Worm (Caenorhabditis elegans) whole organism, mixed stage, embryonic: ENCODE results near the gene C27B7.2.

ENCODE experiments used
- M03D4.4 ChIP-seq: sonication (generic microtip); optimal IDR thresholded peaks from 2 replicates; lab custom pipeline; 2017; ENCODE audit warnings: mild to moderate bottlenecking, missing genetic modification characterization, missing compliant biosample characterization
- bed-3 ChIP-seq: fragments of 200-800 bp; sonication (Bioruptor generic); optimal IDR thresholded peaks from 3 replicates; lab custom pipeline; 2018; ENCODE audit warnings: mild to moderate bottlenecking, missing genetic modification characterization, moderate library complexity, missing compliant biosample characterization
- blmp-1 ChIP-seq: fragments of 150-350 bp; optimal IDR thresholded peaks from 2 replicates; lab custom pipeline; 2014; ENCODE audit warnings: missing biosample characterization, missing genetic modification characterization
- ceh-39 ChIP-seq: fragments of 150-350 bp; optimal IDR thresholded peaks from 2 replicates; lab custom pipeline; 2014; ENCODE audit warnings: missing biosample characterization, missing genetic modification characterization
- ceh-43 ChIP-seq: fragments of 200-800 bp; sonication (Bioruptor generic); optimal IDR thresholded peaks from 2 replicates; lab custom pipeline; 2018; ENCODE audit warnings: mild to moderate bottlenecking, missing genetic modification characterization, moderate library complexity, missing compliant biosample characterization
- ceh-83 ChIP-seq: fragments of 200-800 bp; sonication (Bioruptor generic); optimal IDR thresholded peaks from 2 replicates; lab custom pipeline; 2018; ENCODE audit warnings: mild to moderate bottlenecking, missing genetic modification characterization, missing compliant biosample characterization
- ces-1 ChIP-seq: fragments of 150-350 bp; optimal IDR thresholded peaks from 2 replicates; lab custom pipeline; 2014; ENCODE audit warnings: missing biosample characterization, missing genetic modification reagents, missing genetic modification characterization
- cnd-1 ChIP-seq: fragments of 200-800 bp; sonication (Bioruptor generic); optimal IDR thresholded peaks from 2 replicates; lab custom pipeline; 2018; ENCODE audit warnings: mild to moderate bottlenecking, missing genetic modification characterization, missing compliant biosample characterization
- drap-1 ChIP-seq: fragments of 200-800 bp; sonication (Bioruptor generic); optimal IDR thresholded peaks from 3 replicates; lab custom pipeline; 2018; ENCODE audit warnings: mild to moderate bottlenecking, missing genetic modification characterization, missing compliant biosample characterization
- elt-1 ChIP-seq: sonication (generic microtip); optimal IDR thresholded peaks from 2 replicates; lab custom pipeline; 2017; ENCODE audit warnings: missing genetic modification characterization, mild to moderate bottlenecking, missing compliant biosample characterization, antibody characterized with exemption, moderate library complexity, borderline replicate concordance; ENCODE audit not compliant: insufficient read depth
- elt-3 ChIP-seq: fragments of 150-350 bp; optimal IDR thresholded peaks from 2 replicates; lab custom pipeline; 2014; ENCODE audit warnings: missing biosample characterization, missing genetic modification characterization
- flh-1 ChIP-seq: fragments of 200-800 bp; sonication (Bioruptor generic); optimal IDR thresholded peaks from 2 replicates; lab custom pipeline; 2018; ENCODE audit warnings: mild to moderate bottlenecking, missing genetic modification characterization, moderate library complexity, missing compliant biosample characterization
- ham-2 ChIP-seq: fragments of 200-800 bp; sonication (Bioruptor generic); optimal IDR thresholded peaks from 2 replicates; lab custom pipeline; 2018; ENCODE audit warnings: mild to moderate bottlenecking, missing genetic modification characterization, missing compliant biosample characterization
- hlh-1 ChIP-seq: fragments of 150-350 bp; optimal IDR thresholded peaks from 2 replicates; lab custom pipeline; 2014; ENCODE audit warnings: missing biosample characterization, missing genetic modification reagents, missing genetic modification characterization
- lin-13 ChIP-seq: fragments of 150-350 bp; optimal IDR thresholded peaks from 2 replicates; lab custom pipeline; 2014; ENCODE audit warnings: missing biosample characterization, missing genetic modification characterization
- lin-32 ChIP-seq: fragments of 200-800 bp; sonication (Bioruptor generic); optimal IDR thresholded peaks from 2 replicates; lab custom pipeline; 2018; ENCODE audit warnings: mild to moderate bottlenecking, missing genetic modification characterization, missing compliant biosample characterization
- lsy-2 ChIP-seq: fragments of 150-350 bp; optimal IDR thresholded peaks from 2 replicates; lab custom pipeline; 2014; ENCODE audit warnings: missing biosample characterization, missing genetic modification characterization
- mab-5 ChIP-seq: fragments of 150-350 bp; optimal IDR thresholded peaks from 2 replicates; lab custom pipeline; 2014; ENCODE audit warnings: missing biosample characterization, missing genetic modification characterization
- mep-1 ChIP-seq: fragments of 150-350 bp; optimal IDR thresholded peaks from 2 replicates; lab custom pipeline; 2017; ENCODE audit warnings: missing biosample characterization, missing genetic modification reagents, missing genetic modification characterization, inconsistent platforms
- mls-2 ChIP-seq: sonication (generic microtip); optimal IDR thresholded peaks from 2 replicates; lab custom pipeline; 2016; ENCODE audit warnings: mild to moderate bottlenecking, missing genetic modification characterization, moderate library complexity, missing compliant biosample characterization
- nhr-12 ChIP-seq: fragments of 150-350 bp; optimal IDR thresholded peaks from 2 replicates; lab custom pipeline; 2014; ENCODE audit warnings: missing biosample characterization, missing genetic modification characterization
- nhr-2 ChIP-seq: fragments of 150-350 bp; optimal IDR thresholded peaks from 2 replicates; lab custom pipeline; 2014; ENCODE audit warnings: missing biosample characterization, missing genetic modification characterization
- nhr-237 ChIP-seq: fragments of 150-350 bp; optimal IDR thresholded peaks from 2 replicates; lab custom pipeline; 2014; ENCODE audit warnings: missing biosample characterization, missing genetic modification characterization
- nhr-28 ChIP-seq: fragments of 150-350 bp; optimal IDR thresholded peaks from 2 replicates; lab custom pipeline; 2014; ENCODE audit warnings: missing biosample characterization, missing genetic modification characterization
- sem-2 ChIP-seq: fragments of 200-800 bp; sonication (Bioruptor generic); optimal IDR thresholded peaks from 2 replicates; lab custom pipeline; 2018; ENCODE audit warnings: mild to moderate bottlenecking, missing genetic modification characterization, missing compliant biosample characterization
- snpc-4 ChIP-seq: fragments of 150-350 bp; optimal IDR thresholded peaks from 2 replicates; lab custom pipeline; 2014; ENCODE audit warnings: missing biosample characterization, missing genetic modification characterization
- sptf-1 ChIP-seq: sonication (generic microtip); optimal IDR thresholded peaks from 2 replicates; lab custom pipeline; 2017; ENCODE audit warnings: mild to moderate bottlenecking, missing genetic modification characterization, moderate library complexity, missing compliant biosample characterization
- tbx-8 ChIP-seq: fragments of 200-800 bp; sonication (Bioruptor generic); optimal IDR thresholded peaks from 2 replicates; lab custom pipeline; 2018; ENCODE audit warnings: mild to moderate bottlenecking, missing genetic modification characterization, moderate library complexity, missing compliant biosample characterization
- unc-120 ChIP-seq: sonication (generic microtip); optimal IDR thresholded peaks from 2 replicates; lab custom pipeline; 2017; ENCODE audit warnings: missing genetic modification characterization, missing compliant biosample characterization; ENCODE audit not compliant: poor library complexity, severe bottlenecking
- unc-39 ChIP-seq: fragments of 150-350 bp; optimal IDR thresholded peaks from 2 replicates; lab custom pipeline; 2014; ENCODE audit warnings: missing biosample characterization, missing genetic modification characterization
- zip-8 ChIP-seq: fragments of 150-350 bp; optimal IDR thresholded peaks from 2 replicates; lab custom pipeline; 2014; ENCODE audit warnings: missing biosample characterization, missing genetic modification characterization
- ztf-11 ChIP-seq: fragments of 150-350 bp; optimal IDR thresholded peaks from 2 replicates; lab custom pipeline; 2014; ENCODE audit warnings: missing biosample characterization, missing genetic modification characterization

Gene C27B7.2

DNA sequence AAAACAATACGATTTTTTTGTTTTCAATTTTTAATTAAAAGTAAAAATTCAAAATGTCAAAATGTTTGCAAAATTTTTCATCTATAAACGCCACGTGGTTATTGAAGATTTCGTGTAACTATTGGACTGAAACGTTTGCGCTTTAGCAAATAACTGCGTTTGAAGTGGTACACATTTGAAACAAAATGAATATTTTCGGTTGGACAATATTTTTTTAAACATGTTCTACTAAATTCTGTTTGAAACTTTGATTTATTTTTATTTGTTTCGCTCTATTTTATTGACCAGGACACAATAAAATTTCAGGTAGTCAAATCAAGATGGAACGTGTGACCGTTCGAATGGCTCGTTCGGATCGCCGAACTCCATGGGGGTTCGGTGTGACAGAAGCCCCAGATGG, 40.5 kb upstream of the C27B7.2 start, which contains the start of gene alp-1:
Gene alp-1 (plus strand): TSS at position 301 of the 400 bp plus-strand sequence.
- TF ChIP-seq mab-5 (no peak), snpc-4 (tag; lab: Kevin White, UChicago) (no peak), M03D4.4 (tag; lab: Kevin White, UChicago) (no peak), unc-39 (tag; lab: Kevin White, UChicago) (no peak), blmp-1 (tag; lab: Kevin White, UChicago) (no peak), tbx-8 (GFP tag; lab: Kevin White, UChicago) (no peak), bed-3 (GFP tag; lab: Kevin White, UChicago) (no peak), ces-1 (no peak), ceh-39 (tag; lab: Kevin White, UChicago) (no peak), elt-3 (tag; lab: Kevin White, UChicago) (no peak), nhr-28 (no peak), hlh-1 (tag; lab: Kevin White, UChicago) (no peak)

DNA sequence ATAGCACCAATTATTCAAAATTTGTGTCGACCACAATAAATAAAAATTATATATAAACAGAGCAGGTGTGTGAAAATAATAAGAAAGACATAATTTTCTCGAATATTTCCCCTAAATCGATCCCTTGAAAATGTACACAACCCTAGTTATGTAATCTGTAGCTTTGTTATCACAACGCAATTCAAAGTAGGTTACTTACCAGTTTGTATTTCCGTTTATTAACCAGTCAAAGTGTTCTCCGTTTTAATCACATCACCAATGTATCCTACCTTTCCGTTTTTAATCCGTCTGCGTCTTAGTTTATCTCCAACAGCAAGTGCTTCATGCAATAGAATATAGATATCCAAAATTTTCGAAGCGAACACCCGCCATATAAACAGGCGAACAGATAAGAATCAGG, 39.4 kb upstream of the C27B7.2 start:
- TF ChIP-seq sptf-1 (tag; lab: Kevin White, UChicago) (no peak), ham-2 (GFP tag; lab: Kevin White, UChicago) (peak; percentile 66)

DNA sequence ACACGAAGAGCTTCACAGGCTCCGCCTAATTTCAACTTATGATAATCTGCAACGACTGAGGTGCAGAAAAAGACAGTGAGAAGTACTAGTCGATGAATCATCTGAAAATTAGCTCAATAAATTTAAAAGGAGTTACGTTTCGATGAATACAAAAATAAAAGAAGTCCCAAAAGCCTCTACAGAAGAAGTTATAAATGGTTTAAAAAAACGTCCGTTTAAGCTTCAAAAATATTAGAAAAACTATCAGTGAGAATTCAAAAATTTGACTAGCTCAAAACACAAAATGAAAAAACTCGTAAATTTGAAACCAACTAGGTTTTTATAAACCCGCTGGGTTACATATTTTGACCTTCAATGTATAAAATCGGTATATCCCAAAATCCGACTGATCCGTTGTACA, 36.7 kb upstream of the C27B7.2 start, which contains the start of gene T11B7.5:
Gene T11B7.5 (minus strand): TSS at position 101 of the 400 bp plus-strand sequence.
- TF ChIP-seq lsy-2 (tag; lab: Kevin White, UChicago) (no peak), mls-2 (tag; lab: Kevin White, UChicago) (no peak), flh-1 (GFP tag; lab: Kevin White, UChicago) (no peak), nhr-237 (tag; lab: Kevin White, UChicago) (no peak), sem-2 (GFP tag; lab: Kevin White, UChicago) (no peak), elt-3 (tag; lab: Kevin White, UChicago) (no peak), mab-5 (no peak), ztf-11 (tag; lab: Kevin White, UChicago) (no peak), mep-1 (tag; lab: Kevin White, UChicago) (no peak), nhr-2 (tag; lab: Kevin White, UChicago) (no peak), snpc-4 (tag; lab: Kevin White, UChicago) (no peak), blmp-1 (tag; lab: Kevin White, UChicago) (no peak), unc-39 (tag; lab: Kevin White, UChicago) (no peak), zip-8 (no peak), lin-32 (GFP tag; lab: Kevin White, UChicago) (no peak), sptf-1 (tag; lab: Kevin White, UChicago) (no peak), drap-1 (GFP tag; lab: Kevin White, UChicago) (no peak), ceh-43 (GFP tag; lab: Kevin White, UChicago) (no peak), ces-1 (no peak), ceh-83 (GFP tag; lab: Kevin White, UChicago) (no peak)

DNA sequence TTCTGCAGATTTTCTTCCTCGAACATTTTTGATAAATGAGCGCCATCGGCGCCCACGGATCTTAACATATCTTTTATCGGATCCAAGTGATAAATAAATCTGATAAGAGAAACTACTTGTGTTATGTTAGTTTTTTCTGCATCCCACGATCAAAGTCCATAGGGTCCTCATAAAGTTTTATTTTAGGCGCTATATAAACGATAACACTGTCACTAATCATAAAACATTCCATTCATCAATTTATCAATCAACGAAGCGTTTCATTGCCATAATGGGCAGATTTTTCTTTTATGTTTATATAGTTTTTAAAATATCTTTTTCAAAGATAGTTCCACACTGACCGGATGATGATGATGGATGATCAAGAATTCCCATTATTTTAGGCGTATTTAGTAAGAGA, 28.0 kb upstream of the C27B7.2 start:
- no peak for TF ChIP-seq tbx-8 (GFP tag; lab: Kevin White, UChicago)
- TF ChIP-seq ceh-83 (GFP tag; lab: Kevin White, UChicago) = no peak
- TF ChIP-seq nhr-2 (tag; lab: Kevin White, UChicago) = no peak
- no peak for TF ChIP-seq mep-1 (tag; lab: Kevin White, UChicago)
- TF ChIP-seq lsy-2 (tag; lab: Kevin White, UChicago) = no peak
- TF ChIP-seq ceh-39 (tag; lab: Kevin White, UChicago) = no peak
- TF ChIP-seq unc-120 = no peak
- no peak for TF ChIP-seq drap-1 (GFP tag; lab: Kevin White, UChicago)
- TF ChIP-seq lin-13 (tag; lab: Kevin White, UChicago) = no peak
- TF ChIP-seq nhr-237 (tag; lab: Kevin White, UChicago) = no peak
- TF ChIP-seq M03D4.4 (tag; lab: Kevin White, UChicago) = no peak
- TF ChIP-seq blmp-1 (tag; lab: Kevin White, UChicago) = no peak
- no peak for TF ChIP-seq nhr-12
- no peak for TF ChIP-seq mls-2 (tag; lab: Kevin White, UChicago)
- no peak for TF ChIP-seq cnd-1 (tag; lab: Kevin White, UChicago)
- no peak for TF ChIP-seq ztf-11 (tag; lab: Kevin White, UChicago)
- no peak for TF ChIP-seq bed-3 (GFP tag; lab: Kevin White, UChicago)
- no peak for TF ChIP-seq hlh-1 (tag; lab: Kevin White, UChicago)

DNA sequence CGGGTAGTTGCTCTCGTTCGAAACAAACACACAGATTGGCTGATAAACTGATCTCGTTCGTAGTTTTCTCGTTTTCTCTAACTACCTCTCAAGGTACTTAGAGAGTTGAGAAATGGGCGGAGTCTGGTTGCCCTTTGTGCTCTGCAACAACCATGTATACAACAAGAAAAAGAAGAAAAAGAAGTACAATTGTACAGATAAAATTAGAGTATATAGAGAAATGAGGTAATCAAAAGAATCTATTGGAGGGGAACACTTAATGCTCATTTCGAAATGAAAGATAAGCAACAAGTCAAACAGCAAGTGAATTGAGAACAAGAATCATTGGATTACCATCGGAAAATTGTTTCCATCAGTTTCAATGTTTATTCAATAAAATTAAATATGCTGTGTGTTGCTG, 27.3 kb upstream of the C27B7.2 start, which contains the start of gene C09G9.1:
Gene C09G9.1 (minus strand): TSS at position 143 of the 400 bp plus-strand sequence.
- no peak for TF ChIP-seq mep-1 (tag; lab: Kevin White, UChicago)
- TF ChIP-seq sem-2 (GFP tag; lab: Kevin White, UChicago) = no peak
- TF ChIP-seq ham-2 (GFP tag; lab: Kevin White, UChicago) = no peak
- no peak for TF ChIP-seq unc-39 (tag; lab: Kevin White, UChicago)
- TF ChIP-seq elt-1 (tag; lab: Kevin White, UChicago) = no peak
- TF ChIP-seq bed-3 (GFP tag; lab: Kevin White, UChicago) = no peak
